Fruit fly (Drosophila melanogaster) whole organism, prepupa: ENCODE data around the gene Hex-A.

Experiments
- Blimp-1 ChIP-seq: fragments of 200-800 bp; sonication (Bioruptor generic); optimal IDR thresholded peaks from 3 replicates; lab custom pipeline; 2017; ENCODE audit warnings: missing biosample characterization, missing genetic modification characterization, mild to moderate bottlenecking, moderate library complexity, missing genetic modification reagents
- CG10631 ChIP-seq: fragments of 200-800 bp; sonication (Bioruptor generic); optimal IDR thresholded peaks from 2 replicates; lab custom pipeline; 2016; ENCODE audit warnings: missing biosample characterization, missing genetic modification characterization
- CG11762 ChIP-seq: fragments of 200-800 bp; sonication (Bioruptor generic); optimal IDR thresholded peaks from 3 replicates; lab custom pipeline; 2016; ENCODE audit warnings: missing biosample characterization, missing genetic modification characterization; ENCODE audit not compliant: insufficient read depth
- CG11902 ChIP-seq: fragments of 200-800 bp; sonication (Bioruptor generic); optimal IDR thresholded peaks from 3 replicates; lab custom pipeline; 2016; ENCODE audit warnings: missing biosample characterization, missing genetic modification characterization
- CG15336 ChIP-seq: fragments of 200-800 bp; sonication (Bioruptor generic); IDR thresholded peaks from 2 replicates; pipeline ENCODE4 v1.3.6; 2022; ENCODE audit warnings: missing biosample characterization, missing genetic modification characterization
- CG1621 ChIP-seq: fragments of 200-800 bp; sonication (Bioruptor generic); optimal IDR thresholded peaks from 3 replicates; lab custom pipeline; 2018; ENCODE audit warnings: missing biosample characterization, mild to moderate bottlenecking, missing genetic modification characterization
- CG16779 ChIP-seq: fragments of 200-800 bp; sonication (Bioruptor generic); optimal IDR thresholded peaks from 3 replicates; lab custom pipeline; 2017; ENCODE audit warnings: missing biosample characterization, mild to moderate bottlenecking, missing genetic modification characterization
- CG3032 ChIP-seq: fragments of 200-800 bp; optimal IDR thresholded peaks from 2 replicates; lab custom pipeline; 2019; ENCODE audit warnings: missing biosample characterization, mild to moderate bottlenecking, missing genetic modification characterization, moderate library complexity
- CG32006 ChIP-seq: fragments of 200-800 bp; sonication (Bioruptor generic); optimal IDR thresholded peaks from 3 replicates; lab custom pipeline; 2017; ENCODE audit warnings: missing biosample characterization, mild to moderate bottlenecking, missing genetic modification characterization
- CG34406 ChIP-seq: fragments of 200-800 bp; sonication (Bioruptor generic); optimal IDR thresholded peaks from 3 replicates; lab custom pipeline; 2016; ENCODE audit warnings: missing biosample characterization, missing genetic modification characterization
- CG3919 ChIP-seq: fragments of 200-800 bp; sonication (Bioruptor generic); optimal IDR thresholded peaks from 3 replicates; lab custom pipeline; 2016; ENCODE audit warnings: missing biosample characterization, missing genetic modification characterization
- CG4318 ChIP-seq: fragments of 200-800 bp; sonication (Bioruptor generic); optimal IDR thresholded peaks from 3 replicates; lab custom pipeline; 2017; ENCODE audit warnings: missing biosample characterization, mild to moderate bottlenecking, missing genetic modification characterization
- CG6163 ChIP-seq: fragments of 200-800 bp; sonication (Bioruptor generic); IDR thresholded peaks from 3 replicates; pipeline ENCODE4 v1.3.6; 2022; ENCODE audit warnings: missing biosample characterization, missing genetic modification characterization
- CG6808 ChIP-seq: fragments of 200-800 bp; sonication (Bioruptor generic); optimal IDR thresholded peaks from 3 replicates; lab custom pipeline; 2017; ENCODE audit warnings: missing biosample characterization, missing genetic modification characterization, mild to moderate bottlenecking, moderate library complexity, missing genetic modification reagents
- CG6854 ChIP-seq: fragments of 200-800 bp; sonication (Bioruptor generic); optimal IDR thresholded peaks from 2 replicates; lab custom pipeline; 2017; ENCODE audit warnings: missing biosample characterization, mild to moderate bottlenecking, missing genetic modification characterization
- CG7368 ChIP-seq: fragments of 200-800 bp; sonication (Bioruptor generic); optimal IDR thresholded peaks from 3 replicates; lab custom pipeline; 2016; ENCODE audit warnings: missing biosample characterization, missing genetic modification characterization
- CG8119 ChIP-seq: fragments of 200-800 bp; sonication (Bioruptor generic); IDR thresholded peaks from 3 replicates; pipeline ENCODE4 v1.3.6; 2022; ENCODE audit warnings: missing biosample characterization, missing genetic modification characterization
- CG8319 ChIP-seq: fragments of 200-800 bp; sonication (Bioruptor generic); optimal IDR thresholded peaks from 3 replicates; lab custom pipeline; 2016; ENCODE audit warnings: missing biosample characterization, missing genetic modification characterization
- CG8632 ChIP-seq: fragments of 200-800 bp; sonication (Bioruptor generic); optimal IDR thresholded peaks from 3 replicates; lab custom pipeline; 2016; ENCODE audit warnings: missing biosample characterization, missing genetic modification characterization
- Eip78C ChIP-seq: fragments of 200-800 bp; sonication (Bioruptor generic); peaks from one replicate; lab custom pipeline; 2016; ENCODE audit warnings: missing biosample characterization, missing genetic modification characterization
- Eip93F ChIP-seq: fragments of 200-800 bp; sonication (Bioruptor generic); optimal IDR thresholded peaks from 2 replicates; lab custom pipeline; 2016; ENCODE audit warnings: missing biosample characterization, mild to moderate bottlenecking, missing genetic modification characterization
- Hr38 ChIP-seq: sonication (Bioruptor generic); optimal IDR thresholded peaks from 2 replicates; lab custom pipeline; 2016; ENCODE audit warnings: missing biosample characterization, missing genetic modification characterization
- Hr39 ChIP-seq: fragments of 200-800 bp; sonication (Bioruptor generic); optimal IDR thresholded peaks from 2 replicates; lab custom pipeline; 2016; ENCODE audit warnings: missing biosample characterization, missing genetic modification characterization
- Lpt ChIP-seq: fragments of 200-800 bp; sonication (Bioruptor generic); optimal IDR thresholded peaks from 3 replicates; lab custom pipeline; 2016; ENCODE audit warnings: missing biosample characterization, missing genetic modification characterization
- OdsH ChIP-seq: fragments of 200-800 bp; sonication (Bioruptor generic); optimal IDR thresholded peaks from 3 replicates; lab custom pipeline; 2016; ENCODE audit warnings: missing biosample characterization, missing genetic modification characterization
- Sox14 ChIP-seq: fragments of 200-800 bp; sonication (Bioruptor generic); optimal IDR thresholded peaks from 3 replicates; lab custom pipeline; 2016; ENCODE audit warnings: missing biosample characterization, missing genetic modification characterization
- Sox15 ChIP-seq: fragments of 200-800 bp; sonication (Bioruptor generic); optimal IDR thresholded peaks from 3 replicates; lab custom pipeline; 2016; ENCODE audit warnings: missing biosample characterization, missing genetic modification characterization
- achi ChIP-seq: fragments of 200-800 bp; sonication (Bioruptor generic); optimal IDR thresholded peaks from 3 replicates; lab custom pipeline; 2016; ENCODE audit warnings: missing biosample characterization, missing genetic modification characterization
- cyc ChIP-seq: fragments of 200-800 bp; sonication (Bioruptor generic); optimal IDR thresholded peaks from 3 replicates; lab custom pipeline; 2016; ENCODE audit warnings: missing biosample characterization, missing genetic modification characterization
- esn ChIP-seq: fragments of 200-800 bp; sonication (Bioruptor generic); optimal IDR thresholded peaks from 2 replicates; lab custom pipeline; 2016; ENCODE audit warnings: missing biosample characterization, mild to moderate bottlenecking, missing genetic modification characterization, moderate library complexity
- fd85E ChIP-seq: fragments of 200-800 bp; sonication (Bioruptor generic); optimal IDR thresholded peaks from 3 replicates; lab custom pipeline; 2016; ENCODE audit warnings: missing biosample characterization, missing genetic modification characterization
- fkh ChIP-seq: fragments of 200-800 bp; sonication (Bioruptor generic); optimal IDR thresholded peaks from 3 replicates; lab custom pipeline; 2017; ENCODE audit warnings: missing biosample characterization, mild to moderate bottlenecking, missing genetic modification characterization, moderate library complexity
- lz ChIP-seq: fragments of 200-800 bp; sonication (Bioruptor generic); optimal IDR thresholded peaks from 3 replicates; lab custom pipeline; 2016; ENCODE audit warnings: missing biosample characterization, missing genetic modification characterization
- net ChIP-seq: fragments of 200-800 bp; sonication (Bioruptor generic); optimal IDR thresholded peaks from 3 replicates; lab custom pipeline; 2016; ENCODE audit warnings: missing biosample characterization, missing genetic modification characterization
- pdm3 ChIP-seq: fragments of 200-800 bp; sonication (Bioruptor generic); optimal IDR thresholded peaks from 3 replicates; lab custom pipeline; 2016; ENCODE audit warnings: missing biosample characterization, missing genetic modification characterization
- salr ChIP-seq, 2 experiments: fragments of 200-800 bp; sonication (Bioruptor generic); optimal IDR thresholded peaks; 3 replicates each; lab custom pipeline; 2016 to 2018; ENCODE audit warnings: missing biosample characterization in 2 of 2, missing genetic modification characterization in 2 of 2, mild to moderate bottlenecking in 1 of 2
- spab ChIP-seq: fragments of 200-800 bp; sonication (Bioruptor generic); optimal IDR thresholded peaks from 2 replicates; lab custom pipeline; 2017; ENCODE audit warnings: missing biosample characterization, mild to moderate bottlenecking, missing genetic modification characterization, missing genetic modification reagents
- vri ChIP-seq: fragments of 200-800 bp; sonication (Bioruptor generic); optimal IDR thresholded peaks from 3 replicates; lab custom pipeline; 2016; ENCODE audit warnings: missing biosample characterization, mild to moderate bottlenecking, missing genetic modification characterization

Gene Hex-A

DNA sequence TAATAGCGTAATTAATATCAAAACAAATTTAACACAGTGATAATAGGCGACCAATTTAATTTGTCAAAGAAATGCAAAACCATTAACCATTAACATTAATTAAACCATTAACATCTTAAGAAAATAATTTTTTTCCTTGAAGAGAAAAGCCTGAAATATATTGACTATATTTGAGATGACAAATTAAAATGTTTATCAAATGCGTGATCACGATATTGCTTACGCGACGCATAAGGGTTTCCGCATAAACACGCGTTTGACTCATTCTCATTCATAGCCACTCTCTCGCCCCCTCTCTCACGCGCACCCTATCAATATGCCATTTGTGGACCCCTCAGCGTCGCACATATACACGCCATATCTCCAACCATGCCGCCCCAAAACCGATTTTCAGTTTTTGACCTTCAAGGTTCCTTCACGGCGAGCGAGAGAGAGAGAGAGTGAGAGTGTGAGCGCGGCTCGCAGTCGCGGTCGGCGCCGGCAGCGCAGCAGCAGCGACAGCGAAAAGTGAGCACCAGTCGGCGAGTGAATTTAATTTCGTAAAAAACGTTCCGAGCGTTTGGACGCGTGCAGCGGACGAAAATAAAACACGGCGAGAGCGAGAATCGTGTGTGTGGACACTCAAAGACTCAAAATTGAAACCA, at the start of gene Hex-A (continued):
- TF ChIP-seq Sox14 (GFP tag; lab: Kevin White, UChicago) = peak; percentile 97
- TF ChIP-seq Hr39 (GFP tag; lab: Kevin White, UChicago) = peak; percentile 95
- peak; percentile 99 for TF ChIP-seq CG3032 (tag; lab: Kevin White, UChicago)
- peak; percentile 98 for TF ChIP-seq CG6808
- peak; percentile 96 for TF ChIP-seq net (GFP tag; lab: Kevin White, UChicago)
- TF ChIP-seq esn (GFP tag; lab: Kevin White, UChicago) = peak; percentile 98
- peak; percentile 89 for TF ChIP-seq CG11902 (GFP tag; lab: Kevin White, UChicago)
- TF ChIP-seq OdsH (GFP tag; lab: Kevin White, UChicago) = peak; percentile 92
- TF ChIP-seq CG4318 = peak; percentile 89
- TF ChIP-seq, all 60 proteins: peak for 59

- TF ChIP-seq Eip93F (GFP tag; lab: Kevin White, UChicago) (no peak), Blimp-1 (GFP tag; lab: Kevin White, UChicago) (no peak), pdm3 (GFP tag; lab: Kevin White, UChicago) (no peak), achi (GFP tag; lab: Kevin White, UChicago) (no peak), CG8119 (GFP tag; lab: Robert Waterston, UW) (no peak), esn (GFP tag; lab: Kevin White, UChicago) (no peak), CG6808 (no peak), spab (GFP tag; lab: Kevin White, UChicago) (no peak), CG34406 (GFP tag; lab: Kevin White, UChicago) (no peak), OdsH (GFP tag; lab: Kevin White, UChicago) (no peak), CG10631 (GFP tag; lab: Kevin White, UChicago) (no peak), CG8319 (GFP tag; lab: Kevin White, UChicago) (no peak), CG1621 (no peak), CG6854 (no peak), fkh (GFP tag; lab: Kevin White, UChicago) (no peak), fd85E (GFP tag; lab: Kevin White, UChicago) (no peak), cyc (no peak), salr (GFP tag; optimal IDR thresholded peaks at IDR 0.05; lab: Kevin White, UChicago) (no peak), Hr38 (no peak), CG7368 (GFP tag; lab: Kevin White, UChicago) (no peak)
These were observed 41.0 kb upstream of the Hex-A start for dm6 chrX:9544457-9544856.

DNA sequence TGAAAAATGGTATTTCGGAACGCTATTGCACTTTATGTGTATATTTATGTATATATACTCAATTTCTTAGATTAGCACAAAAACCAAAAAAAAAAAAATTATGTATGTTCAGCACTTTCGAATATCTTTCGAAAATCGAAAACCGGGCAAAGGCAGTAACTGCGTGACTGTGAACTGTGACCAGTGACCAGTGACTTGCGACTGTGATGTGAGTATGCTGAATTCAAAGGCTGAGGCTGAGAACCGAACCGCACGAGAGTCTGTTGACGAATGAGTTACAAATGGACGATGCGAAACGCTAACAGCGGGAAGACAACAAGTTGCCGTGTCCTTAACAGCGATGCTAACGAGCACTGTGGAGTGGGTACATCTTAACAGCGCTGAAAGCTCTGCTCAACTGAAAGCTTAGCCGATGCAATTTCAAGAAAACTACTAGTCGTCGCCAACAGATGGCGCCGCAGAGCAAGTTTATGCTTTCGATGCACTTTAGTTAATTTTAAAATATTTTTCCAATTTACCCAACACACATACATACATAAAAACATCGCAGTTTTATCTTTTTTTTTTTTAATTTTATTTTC, 34.8 kb upstream of the Hex-A start, which contains the start of gene CG32700:
Gene CG32700, minus strand, starts transcription at position 274 of the 581 bp plus-strand sequence.
- TF ChIP-seq lz (GFP tag; lab: Kevin White, UChicago) (no peak), Eip78C (GFP tag; lab: Kevin White, UChicago) (peak; percentile 72), CG3919 (GFP tag; lab: Kevin White, UChicago) (peak; percentile 7), Sox15 (GFP tag; lab: Kevin White, UChicago) (no peak)

DNA sequence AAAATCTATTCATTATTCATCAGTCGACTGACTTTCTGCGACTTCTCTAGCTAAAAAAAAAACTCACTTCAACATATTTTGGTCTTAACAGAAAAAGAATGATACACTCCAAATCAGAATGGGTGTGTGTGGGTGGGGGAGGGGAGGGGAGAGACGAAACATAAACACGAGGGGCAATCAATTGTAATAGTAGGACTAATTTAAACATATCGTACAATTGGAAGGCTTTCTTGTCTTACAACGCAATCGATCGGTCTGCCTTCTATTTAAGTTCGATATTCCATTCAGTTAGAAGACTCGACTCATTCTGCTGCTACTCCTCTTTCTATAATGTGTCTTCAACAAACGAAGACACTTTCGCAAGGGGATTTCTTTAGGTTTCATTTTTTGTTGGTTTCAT, 34.3 kb upstream of the Hex-A start:
- TF ChIP-seq CG16779 (tag; lab: Kevin White, UChicago) = no peak
- TF ChIP-seq CG15336 (GFP tag; lab: Robert Waterston, UW) = no peak
- no peak for TF ChIP-seq CG11762
- no peak for TF ChIP-seq Eip78C (GFP tag; lab: Kevin White, UChicago)
- TF ChIP-seq Eip93F (GFP tag; lab: Kevin White, UChicago) = no peak
- no peak for TF ChIP-seq CG6808
- TF ChIP-seq net (GFP tag; lab: Kevin White, UChicago) = no peak
- TF ChIP-seq CG6163 (GFP tag; lab: Robert Waterston, UW) = no peak
- TF ChIP-seq Sox14 (GFP tag; lab: Kevin White, UChicago) = no peak
- no peak for TF ChIP-seq CG32006
- TF ChIP-seq vri (GFP tag; lab: Kevin White, UChicago) = no peak
- TF ChIP-seq cyc = no peak
- no peak for TF ChIP-seq Lpt (GFP tag; lab: Kevin White, UChicago)
- TF ChIP-seq Hr39 (GFP tag; lab: Kevin White, UChicago) = no peak
- TF ChIP-seq CG8632 (GFP tag; lab: Kevin White, UChicago) = no peak
- TF ChIP-seq CG1621 = no peak
